Fruit fly (Drosophila melanogaster) whole organism, embryonic: ENCODE data around the gene Drsl4.

Experiments
- Adf1 ChIP-seq: fragments of 200-800 bp; sonication (Bioruptor generic); IDR thresholded peaks from 2 replicates; pipeline ENCODE4 v1.3.6; 2022; ENCODE audit warnings: missing biosample characterization, missing genetic modification characterization
- Atf6 ChIP-seq: fragments of 200-800 bp; sonication (Bioruptor generic); IDR thresholded peaks from 2 replicates; pipeline ENCODE4 v1.3.6; 2022; ENCODE audit warnings: missing biosample characterization, missing genetic modification characterization
- Bgb ChIP-seq: fragments of 200-800 bp; sonication (Bioruptor generic); IDR thresholded peaks from 2 replicates; pipeline ENCODE4 v1.3.6; 2022; ENCODE audit warnings: missing biosample characterization, missing genetic modification characterization; ENCODE audit not compliant: partially characterized antibody
- Blimp-1 ChIP-seq: fragments of 200-800 bp; sonication (Bioruptor generic); optimal IDR thresholded peaks from 3 replicates; lab custom pipeline; 2018; ENCODE audit warnings: missing biosample characterization, missing genetic modification characterization, mild to moderate bottlenecking, moderate library complexity, missing genetic modification reagents
- CG10366 ChIP-seq: fragments of 200-800 bp; sonication (Bioruptor generic); IDR thresholded peaks from 2 replicates; pipeline ENCODE4 v1.3.6; 2022; ENCODE audit warnings: missing biosample characterization, missing genetic modification characterization
- CG11696 ChIP-seq: fragments of 200-800 bp; sonication (Bioruptor generic); IDR thresholded peaks from 2 replicates; pipeline ENCODE4 v1.3.6; 2022; ENCODE audit warnings: missing biosample characterization, missing genetic modification characterization
- CG12236 ChIP-seq: fragments of 200-800 bp; sonication (Bioruptor generic); optimal IDR thresholded peaks from 2 replicates; lab custom pipeline; 2016; ENCODE audit warnings: missing biosample characterization, missing genetic modification characterization
- CG1233 ChIP-seq: fragments of 200-800 bp; sonication (Bioruptor generic); optimal IDR thresholded peaks from 4 replicates; lab custom pipeline; 2018; ENCODE audit warnings: missing biosample characterization, mild to moderate bottlenecking, missing genetic modification characterization
- CG12659 ChIP-seq: fragments of 200-800 bp; sonication (Bioruptor generic); optimal IDR thresholded peaks from 3 replicates; lab custom pipeline; 2017; ENCODE audit warnings: mild to moderate bottlenecking, missing biosample characterization, missing genetic modification reagents, missing genetic modification characterization
- CG13123 ChIP-seq: fragments of 200-800 bp; sonication (Bioruptor generic); optimal IDR thresholded peaks from 2 replicates; lab custom pipeline; 2016; ENCODE audit warnings: missing biosample characterization, missing genetic modification characterization
- CG14014 ChIP-seq: fragments of 200-800 bp; sonication (Bioruptor generic); IDR thresholded peaks from 2 replicates; pipeline ENCODE4 v1.3.6; 2022; ENCODE audit warnings: missing biosample characterization, missing genetic modification characterization
- CG14667 ChIP-seq: fragments of 200-800 bp; sonication (Bioruptor generic); IDR thresholded peaks from 2 replicates; pipeline ENCODE4 v1.3.6; 2022; ENCODE audit warnings: missing biosample characterization, missing genetic modification characterization
- CG1832 ChIP-seq: fragments of 200-800 bp; sonication (Bioruptor generic); optimal IDR thresholded peaks from 2 replicates; lab custom pipeline; 2017; ENCODE audit warnings: missing biosample characterization, mild to moderate bottlenecking, missing genetic modification characterization, inconsistent platforms
- CG2120 ChIP-seq: fragments of 200-800 bp; sonication (Bioruptor generic); optimal IDR thresholded peaks from 3 replicates; lab custom pipeline; 2016; ENCODE audit warnings: missing biosample characterization, missing genetic modification characterization
- CG4404 ChIP-seq: fragments of 200-800 bp; sonication (Bioruptor generic); IDR thresholded peaks from 2 replicates; pipeline ENCODE4 v1.3.6; 2022; ENCODE audit warnings: missing biosample characterization, missing genetic modification characterization
- CG7786 ChIP-seq: fragments of 200-800 bp; sonication (Bioruptor generic); optimal IDR thresholded peaks from 2 replicates; lab custom pipeline; 2016; ENCODE audit warnings: missing biosample characterization, missing genetic modification characterization
- CG7839 ChIP-seq: fragments of 200-800 bp; sonication (Bioruptor generic); optimal IDR thresholded peaks from 3 replicates; lab custom pipeline; 2018; ENCODE audit warnings: missing biosample characterization, mild to moderate bottlenecking, missing genetic modification characterization, moderate library complexity
- CG8944 ChIP-seq: fragments of 200-800 bp; sonication (Bioruptor generic); optimal IDR thresholded peaks from 3 replicates; lab custom pipeline; 2016; ENCODE audit warnings: missing biosample characterization, missing genetic modification characterization
- CG9797 ChIP-seq: fragments of 200-800 bp; sonication (Bioruptor generic); optimal IDR thresholded peaks from 3 replicates; lab custom pipeline; 2018; ENCODE audit warnings: missing biosample characterization, mild to moderate bottlenecking, missing genetic modification characterization
- CG9817 ChIP-seq: fragments of 200-800 bp; sonication (Bioruptor generic); optimal IDR thresholded peaks from 2 replicates; lab custom pipeline; 2018; ENCODE audit warnings: missing biosample characterization, mild to moderate bottlenecking, missing genetic modification characterization, moderate library complexity
- CHES-1-like ChIP-seq: fragments of 200-800 bp; sonication (Bioruptor generic); optimal IDR thresholded peaks from 2 replicates; lab custom pipeline; 2016; ENCODE audit warnings: missing biosample characterization, missing genetic modification characterization
- CrebB ChIP-seq: fragments of 200-800 bp; sonication (Bioruptor generic); optimal IDR thresholded peaks from 3 replicates; lab custom pipeline; 2018; ENCODE audit warnings: missing biosample characterization, mild to moderate bottlenecking, missing genetic modification characterization
- D19A ChIP-seq: fragments of 200-800 bp; optimal IDR thresholded peaks from 3 replicates; lab custom pipeline; 2019; ENCODE audit warnings: missing biosample characterization, mild to moderate bottlenecking, missing genetic modification characterization, moderate library complexity
- Deaf1 ChIP-seq: fragments of 200-800 bp; optimal IDR thresholded peaks from 3 replicates; lab custom pipeline; 2019; ENCODE audit warnings: missing biosample characterization, mild to moderate bottlenecking, missing genetic modification characterization, moderate library complexity
- GATAe ChIP-seq: fragments of 200-800 bp; sonication (Bioruptor generic); conservative IDR thresholded peaks from 2 replicates; pipeline ENCODE4 v1.3.6; 2022; ENCODE audit warnings: missing biosample characterization, missing genetic modification characterization
- Hr51 ChIP-seq, 2 experiments: fragments of 200-800 bp; sonication (Bioruptor generic); optimal IDR thresholded peaks; 2 replicates in 1 of 2; 3 replicates in 1 of 2; lab custom pipeline; 2016 to 2018; ENCODE audit warnings: missing biosample characterization in 2 of 2, missing genetic modification characterization in 2 of 2, mild to moderate bottlenecking in 1 of 2, moderate library complexity in 1 of 2
- Lhr ChIP-seq: fragments of 200-800 bp; sonication (Bioruptor generic); optimal IDR thresholded peaks from 3 replicates; lab custom pipeline; 2017; ENCODE audit warnings: mild to moderate bottlenecking, missing biosample characterization, missing genetic modification reagents, missing genetic modification characterization
- Rx ChIP-seq: fragments of 200-800 bp; sonication (Bioruptor generic); IDR thresholded peaks from 2 replicates; pipeline ENCODE4 v1.3.6; 2022; ENCODE audit warnings: missing biosample characterization, missing genetic modification characterization
- Side ChIP-seq: fragments of 200-800 bp; sonication (Bioruptor generic); optimal IDR thresholded peaks from 2 replicates; lab custom pipeline; 2016; ENCODE audit warnings: missing biosample characterization, missing genetic modification characterization
- az2 ChIP-seq: fragments of 200-800 bp; sonication (Bioruptor generic); optimal IDR thresholded peaks from 3 replicates; lab custom pipeline; 2016; ENCODE audit warnings: missing biosample characterization, missing genetic modification characterization
- chn ChIP-seq: fragments of 200-800 bp; sonication (Bioruptor generic); optimal IDR thresholded peaks from 2 replicates; lab custom pipeline; 2016; ENCODE audit warnings: missing biosample characterization, missing genetic modification characterization
- danr ChIP-seq: fragments of 200-800 bp; sonication (Bioruptor generic); IDR thresholded peaks from 2 replicates; pipeline ENCODE4 v1.3.6; 2022; ENCODE audit warnings: missing biosample characterization, missing genetic modification characterization
- dysf ChIP-seq: fragments of 200-800 bp; sonication (Bioruptor generic); IDR thresholded peaks from 3 replicates; pipeline ENCODE4 v1.3.6; 2022; ENCODE audit warnings: missing biosample characterization, missing genetic modification characterization
- ewg ChIP-seq: fragments of 200-800 bp; sonication (Bioruptor generic); optimal IDR thresholded peaks from 3 replicates; lab custom pipeline; 2017; ENCODE audit warnings: mild to moderate bottlenecking, missing biosample characterization, missing genetic modification reagents, missing genetic modification characterization
- exex ChIP-seq: fragments of 200-800 bp; sonication (Bioruptor generic); optimal IDR thresholded peaks from 4 replicates; lab custom pipeline; 2018; ENCODE audit warnings: missing biosample characterization, mild to moderate bottlenecking, missing genetic modification characterization, moderate library complexity
- hb ChIP-seq: fragments of 200-800 bp; sonication (Bioruptor generic); IDR thresholded peaks from 3 replicates; pipeline ENCODE4 v1.3.6; 2022; ENCODE audit warnings: missing biosample characterization, missing genetic modification characterization; ENCODE audit not compliant: partially characterized antibody
- inv ChIP-seq: fragments of 200-800 bp; sonication (Bioruptor generic); IDR thresholded peaks from 2 replicates; pipeline ENCODE4 v1.3.6; 2022; ENCODE audit warnings: missing biosample characterization, missing genetic modification characterization; ENCODE audit not compliant: partially characterized antibody
- lab ChIP-seq: fragments of 200-800 bp; sonication (Bioruptor generic); optimal IDR thresholded peaks from 3 replicates; lab custom pipeline; 2017; ENCODE audit warnings: missing biosample characterization, missing genetic modification characterization, mild to moderate bottlenecking, moderate library complexity, missing genetic modification reagents
- lola ChIP-seq, 3 experiments: fragments of >200 bp in 2 of 3; fragments of 200-800 bp in 1 of 3; sonication (Bioruptor generic) in 1 of 3; optimal IDR thresholded peaks; 2 replicates each; lab custom pipeline; 2017 to 2019; ENCODE audit warnings: missing biosample characterization in 3 of 3, missing genetic modification characterization in 3 of 3, mild to moderate bottlenecking in 1 of 3, moderate library complexity in 1 of 3
- peb ChIP-seq: fragments of 200-800 bp; sonication (Bioruptor generic); IDR thresholded peaks from 2 replicates; pipeline ENCODE4 v1.3.6; 2022; ENCODE audit warnings: missing biosample characterization, missing genetic modification characterization
- pho ChIP-seq: fragments of 200-800 bp; sonication (Bioruptor generic); optimal IDR thresholded peaks from 2 replicates; lab custom pipeline; 2016; ENCODE audit warnings: missing biosample characterization, missing genetic modification characterization
- ranshi ChIP-seq: fragments of 200-800 bp; sonication (Bioruptor generic); IDR thresholded peaks from 2 replicates; pipeline ENCODE4 v1.3.6; 2022; ENCODE audit warnings: missing biosample characterization, missing genetic modification characterization
- sens ChIP-seq: fragments of 200-800 bp; sonication (Bioruptor generic); peaks from one replicate; lab custom pipeline; 2016; ENCODE audit warnings: missing biosample characterization, missing genetic modification characterization
- seq ChIP-seq: fragments of 200-800 bp; sonication (Bioruptor generic); IDR thresholded peaks from 2 replicates; pipeline ENCODE4 v1.3.6; 2022; ENCODE audit warnings: missing biosample characterization, missing genetic modification characterization
- tll ChIP-seq, 2 experiments: fragments of 200-800 bp in 1 of 2; fragments of >200 bp in 1 of 2; sonication (Bioruptor generic) in 1 of 2; optimal IDR thresholded peaks; 2 replicates each; lab custom pipeline; 2017 to 2019; ENCODE audit warnings: missing biosample characterization in 2 of 2, missing genetic modification characterization in 2 of 2, mild to moderate bottlenecking in 1 of 2, moderate library complexity in 1 of 2
- trem ChIP-seq: fragments of 200-800 bp; optimal IDR thresholded peaks from 3 replicates; lab custom pipeline; 2019; ENCODE audit warnings: missing biosample characterization, mild to moderate bottlenecking, missing genetic modification characterization, moderate library complexity
- unpg ChIP-seq: fragments of 200-800 bp; sonication (Bioruptor generic); optimal IDR thresholded peaks from 3 replicates; lab custom pipeline; 2018; ENCODE audit warnings: missing biosample characterization, mild to moderate bottlenecking, missing genetic modification characterization, moderate library complexity

The Drsl4 gene

DNA sequence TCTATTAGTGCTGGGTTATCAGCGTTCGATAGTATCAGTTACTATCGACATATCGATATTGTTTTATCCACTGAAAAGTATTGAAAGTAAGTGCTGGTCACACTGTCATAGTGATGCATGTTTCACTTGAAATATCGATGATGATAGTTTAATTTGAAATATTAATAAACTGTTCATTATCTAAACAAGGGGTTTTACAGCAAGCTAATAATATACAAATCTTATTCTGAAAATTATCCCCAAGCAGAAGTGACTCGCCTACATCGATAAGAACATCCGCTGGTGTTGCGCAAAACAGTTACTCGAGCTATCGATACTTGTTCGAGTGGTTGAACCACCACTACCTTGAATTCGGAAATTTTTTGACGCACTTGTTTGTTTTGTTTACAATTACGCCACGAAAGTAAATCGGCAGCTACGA, 3.8 kb downstream of the Drsl4 start, which contains the start of the genes PIG-C, CG12016 and Dpm2 (continued):
- 0 out of 2 replicates have a peak, but pooled peaks have one; percentile 19 for TF ChIP-seq Atf6
- no peak for TF ChIP-seq CG1832 (GFP tag; lab: Kevin White, UChicago)
- peak; percentile 53 for TF ChIP-seq Side
- TF ChIP-seq lab (GFP tag; lab: Kevin White, UChicago): peak; percentile 68
- peak in 1 of 2 experiments; percentile 55 for TF ChIP-seq Hr51 (GFP tag; optimal IDR thresholded peaks at IDR 0.05; lab: Kevin White, UChicago)
- TF ChIP-seq D19A (tag; lab: Kevin White, UChicago): peak; percentile 18
- TF ChIP-seq trem (tag; lab: Kevin White, UChicago): peak; percentile 77
- TF ChIP-seq CG4404 (GFP tag; lab: Robert Waterston, UW): peak; percentile 50; the same call in 1 of the 2 replicates
- TF ChIP-seq CG12236 (GFP tag; lab: Kevin White, UChicago): no peak

DNA sequence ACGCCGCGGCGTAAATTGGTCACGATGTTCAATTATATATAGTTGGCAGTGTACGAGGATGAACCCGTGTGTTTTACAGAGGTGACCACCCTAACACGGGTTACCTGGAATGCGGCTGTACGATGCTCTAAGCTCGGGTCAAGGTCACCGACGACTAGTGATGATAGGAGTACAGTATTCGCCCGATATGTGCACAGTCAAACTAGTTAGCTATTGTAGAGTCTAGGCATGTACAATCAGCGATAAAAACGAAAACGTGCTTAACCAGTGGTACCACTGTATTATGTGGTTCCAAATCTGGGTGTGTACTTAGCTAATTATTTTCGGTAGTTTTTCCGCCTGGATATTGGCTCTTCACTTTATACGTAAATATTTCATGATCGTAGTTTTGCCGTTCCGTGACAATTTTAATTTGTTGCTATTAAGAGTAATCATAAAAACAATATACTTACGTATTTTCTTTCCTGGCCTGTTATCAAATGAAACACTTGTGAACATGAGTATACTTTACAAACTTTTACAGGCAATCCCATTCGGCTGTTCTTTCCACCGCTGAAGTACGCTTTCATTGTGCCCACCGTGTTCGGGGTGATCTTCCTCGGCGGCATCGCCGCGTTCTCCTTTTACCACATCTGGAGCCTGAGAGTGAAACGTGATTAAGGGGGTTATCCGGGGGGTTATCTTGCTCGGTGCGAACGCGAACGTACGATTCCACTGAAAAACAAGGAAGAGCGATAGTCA, 4.7 kb downstream of the Drsl4 start:
- no peak for TF ChIP-seq chn (GFP tag; lab: Kevin White, UChicago)
- no peak for TF ChIP-seq GATAe (GFP tag; lab: Robert Waterston, UW)
- TF ChIP-seq Rx (GFP tag; lab: Robert Waterston, UW): no peak
- TF ChIP-seq hb (GFP tag; lab: Robert Waterston, UW): no peak
- TF ChIP-seq CG12659 (GFP tag; lab: Kevin White, UChicago): no peak
- TF ChIP-seq az2: peak; percentile 10
- TF ChIP-seq CG8944 (GFP tag; lab: Kevin White, UChicago): no peak
- TF ChIP-seq CG14667 (GFP tag; lab: Robert Waterston, UW): no peak
- no peak for TF ChIP-seq CG1233
- TF ChIP-seq CG14014 (GFP tag; lab: Robert Waterston, UW): 0 out of 2 replicates have a peak, but pooled peaks have one; percentile 47
- no peak for TF ChIP-seq lola (GFP tag; optimal IDR thresholded peaks at IDR 0.05; lab: Kevin White, UChicago)
- TF ChIP-seq Blimp-1: no peak
- TF ChIP-seq Bgb (GFP tag; lab: Robert Waterston, UW): no peak
- peak; percentile 48; the same call in 2 of the 3 replicates for TF ChIP-seq dysf (GFP tag; lab: Robert Waterston, UW)
- peak; percentile 4 for TF ChIP-seq CG9817
- peak; percentile 75 for TF ChIP-seq sens (GFP tag; lab: Kevin White, UChicago)
- peak; percentile 2 for TF ChIP-seq pho
- no peak for TF ChIP-seq ewg
- no peak for TF ChIP-seq CG11696
- TF ChIP-seq CG10366: no peak
- no peak for TF ChIP-seq exex
- TF ChIP-seq CHES-1-like (GFP tag; lab: Kevin White, UChicago): no peak
- no peak for TF ChIP-seq CG7786
- no peak for TF ChIP-seq seq (GFP tag; lab: Robert Waterston, UW)
- TF ChIP-seq peb (GFP tag; lab: Robert Waterston, UW): no peak
- peak; percentile 23 for TF ChIP-seq unpg
- TF ChIP-seq Lhr (GFP tag; lab: Kevin White, UChicago): no peak
- TF ChIP-seq Deaf1 (tag; lab: Kevin White, UChicago): no peak
- 0 out of 2 replicates have a peak, but pooled peaks have one; percentile 10 for TF ChIP-seq Adf1
- TF ChIP-seq CG7839: peak; percentile 42
- TF ChIP-seq danr: no peak
- no peak for TF ChIP-seq CG13123 (GFP tag; lab: Kevin White, UChicago)
- TF ChIP-seq CG2120 (GFP tag; lab: Kevin White, UChicago): peak; percentile 56
- TF ChIP-seq tll (GFP tag; optimal IDR thresholded peaks at IDR 0.05; lab: Kevin White, UChicago): no peak
- TF ChIP-seq ranshi (GFP tag; lab: Robert Waterston, UW): no peak
- TF ChIP-seq CrebB (tag; lab: Kevin White, UChicago): no peak
- no peak for TF ChIP-seq CG9797 (GFP tag; lab: Kevin White, UChicago)
- no peak for TF ChIP-seq inv (GFP tag; lab: Robert Waterston, UW)
